Fruit fly (Drosophila melanogaster) whole organism, embryonic: ENCODE measurements around the gene CG17855.

Experiments used
- Adf1 ChIP-seq: fragments of 200-800 bp; sonication (Bioruptor generic); IDR thresholded peaks from 2 replicates; pipeline ENCODE4 v1.3.6; 2022; ENCODE audit warnings: missing biosample characterization, missing genetic modification characterization
- Bgb ChIP-seq: fragments of 200-800 bp; sonication (Bioruptor generic); IDR thresholded peaks from 2 replicates; pipeline ENCODE4 v1.3.6; 2022; ENCODE audit warnings: missing biosample characterization, missing genetic modification characterization; ENCODE audit not compliant: partially characterized antibody
- CG10147 ChIP-seq: fragments of 200-800 bp; sonication (Bioruptor generic); optimal IDR thresholded peaks from 2 replicates; lab custom pipeline; 2019; ENCODE audit warnings: missing biosample characterization, mild to moderate bottlenecking, missing genetic modification characterization, moderate library complexity
- CG10209 ChIP-seq: fragments of 200-800 bp; sonication (Bioruptor generic); optimal IDR thresholded peaks from 3 replicates; lab custom pipeline; 2017; ENCODE audit warnings: missing biosample characterization, mild to moderate bottlenecking, missing genetic modification characterization, missing genetic modification reagents
- CG13123 ChIP-seq: fragments of 200-800 bp; sonication (Bioruptor generic); optimal IDR thresholded peaks from 2 replicates; lab custom pipeline; 2016; ENCODE audit warnings: missing biosample characterization, missing genetic modification characterization
- CG14667 ChIP-seq: fragments of 200-800 bp; sonication (Bioruptor generic); IDR thresholded peaks from 2 replicates; pipeline ENCODE4 v1.3.6; 2022; ENCODE audit warnings: missing biosample characterization, missing genetic modification characterization
- CG14860 ChIP-seq: fragments of 200-800 bp; sonication (Bioruptor generic); IDR thresholded peaks from 3 replicates; pipeline ENCODE4 v1.3.6; 2022; ENCODE audit warnings: missing biosample characterization, missing genetic modification characterization; ENCODE audit not compliant: partially characterized antibody
- CG15011 ChIP-seq: fragments of 200-800 bp; sonication (Bioruptor generic); optimal IDR thresholded peaks from 3 replicates; lab custom pipeline; 2018; ENCODE audit warnings: missing biosample characterization, mild to moderate bottlenecking, missing genetic modification characterization
- CG16779 ChIP-seq: fragments of 200-800 bp; sonication (Bioruptor generic); IDR thresholded peaks from 2 replicates; pipeline ENCODE4 v1.3.6; 2022; ENCODE audit warnings: missing biosample characterization, missing genetic modification characterization
- CG16813 ChIP-seq: fragments of 200-800 bp; sonication (Bioruptor generic); IDR thresholded peaks from 3 replicates; pipeline ENCODE4 v1.3.6; 2022; ENCODE audit warnings: missing biosample characterization, missing genetic modification characterization; ENCODE audit not compliant: partially characterized antibody
- CG17612 ChIP-seq: fragments of 200-800 bp; sonication (Bioruptor generic); IDR thresholded peaks from 2 replicates; pipeline ENCODE4 v1.3.6; 2022; ENCODE audit warnings: missing biosample characterization, missing genetic modification characterization
- CG17829 ChIP-seq: fragments of 200-800 bp; optimal IDR thresholded peaks from 2 replicates; lab custom pipeline; 2019; ENCODE audit warnings: missing biosample characterization, mild to moderate bottlenecking, missing genetic modification characterization, moderate library complexity
- CG2120 ChIP-seq: fragments of 200-800 bp; sonication (Bioruptor generic); optimal IDR thresholded peaks from 3 replicates; lab custom pipeline; 2016; ENCODE audit warnings: missing biosample characterization, missing genetic modification characterization
- CG7963 ChIP-seq: fragments of 200-800 bp; sonication (Bioruptor generic); IDR thresholded peaks from 3 replicates; pipeline ENCODE4 v1.3.6; 2022; ENCODE audit warnings: missing biosample characterization, missing genetic modification characterization; ENCODE audit not compliant: partially characterized antibody
- CG7987 ChIP-seq: fragments of 200-800 bp; sonication (Bioruptor generic); optimal IDR thresholded peaks from 2 replicates; lab custom pipeline; 2018; ENCODE audit warnings: missing biosample characterization, mild to moderate bottlenecking, missing genetic modification characterization, moderate library complexity
- CG8765 ChIP-seq: fragments of 200-800 bp; sonication (Bioruptor generic); IDR thresholded peaks from 2 replicates; pipeline ENCODE4 v1.3.6; 2022; ENCODE audit warnings: missing biosample characterization, missing genetic modification characterization
- CG8944 ChIP-seq: fragments of 200-800 bp; sonication (Bioruptor generic); optimal IDR thresholded peaks from 3 replicates; lab custom pipeline; 2016; ENCODE audit warnings: missing biosample characterization, missing genetic modification characterization
- CoRest ChIP-seq: fragments of 200-800 bp; sonication (Bioruptor generic); optimal IDR thresholded peaks from 3 replicates; lab custom pipeline; 2018; ENCODE audit warnings: missing biosample characterization, mild to moderate bottlenecking, missing genetic modification characterization, moderate library complexity
- CrebB ChIP-seq: fragments of 200-800 bp; sonication (Bioruptor generic); optimal IDR thresholded peaks from 3 replicates; lab custom pipeline; 2018; ENCODE audit warnings: missing biosample characterization, mild to moderate bottlenecking, missing genetic modification characterization
- D ChIP-seq, 2 experiments: fragments of 200-800 bp in 1 of 2; fragments of >200 bp in 1 of 2; sonication (Bioruptor generic) in 1 of 2; optimal IDR thresholded peaks; 2 replicates in 1 of 2; 3 replicates in 1 of 2; lab custom pipeline; 2017; ENCODE audit warnings: mild to moderate bottlenecking in 1 of 2, missing biosample characterization in 1 of 2, missing genetic modification characterization in 1 of 2, missing genetic modification reagents in 1 of 2
- Eip74EF ChIP-seq, 2 experiments: fragments of 200-800 bp in 1 of 2; fragments of >200 bp in 1 of 2; sonication (Bioruptor generic) in 1 of 2; optimal IDR thresholded peaks; 2 replicates each; lab custom pipeline; 2017 to 2019; ENCODE audit warnings: missing biosample characterization in 2 of 2, missing genetic modification characterization in 2 of 2, mild to moderate bottlenecking in 1 of 2, moderate library complexity in 1 of 2
- Fer3 ChIP-seq: fragments of 200-800 bp; sonication (Bioruptor generic); optimal IDR thresholded peaks from 2 replicates; lab custom pipeline; 2018; ENCODE audit warnings: missing biosample characterization, mild to moderate bottlenecking, missing genetic modification characterization, moderate library complexity
- Hand ChIP-seq: fragments of 200-800 bp; sonication (Bioruptor generic); optimal IDR thresholded peaks from 2 replicates; lab custom pipeline; 2017; ENCODE audit warnings: mild to moderate bottlenecking, missing biosample characterization, missing genetic modification reagents, missing genetic modification characterization
- Hr3 ChIP-seq: fragments of 200-800 bp; sonication (Bioruptor generic); optimal IDR thresholded peaks from 3 replicates; lab custom pipeline; 2016; ENCODE audit warnings: missing biosample characterization, missing genetic modification characterization
- Max ChIP-seq: fragments of 200-800 bp; sonication (Bioruptor generic); optimal IDR thresholded peaks from 2 replicates; lab custom pipeline; 2016; ENCODE audit warnings: missing biosample characterization, mild to moderate bottlenecking, missing genetic modification characterization
- Mrtf ChIP-seq: fragments of 200-800 bp; sonication (Bioruptor generic); IDR thresholded peaks from 3 replicates; pipeline ENCODE4 v1.3.6; 2022; ENCODE audit warnings: missing biosample characterization, missing genetic modification characterization
- NK7.1 ChIP-seq: fragments of 200-800 bp; sonication (Bioruptor generic); optimal IDR thresholded peaks from 3 replicates; lab custom pipeline; 2016; ENCODE audit warnings: missing biosample characterization, missing genetic modification characterization
- Nf-YA ChIP-seq: fragments of 200-800 bp; sonication (Bioruptor generic); IDR thresholded peaks from 2 replicates; pipeline ENCODE4 v1.3.6; 2022; ENCODE audit warnings: missing biosample characterization, missing genetic modification characterization
- Ssrp ChIP-seq: fragments of 200-800 bp; sonication (Bioruptor generic); optimal IDR thresholded peaks from 2 replicates; lab custom pipeline; 2018; ENCODE audit warnings: missing biosample characterization, mild to moderate bottlenecking, missing genetic modification characterization, moderate library complexity
- ab ChIP-seq: fragments of 200-800 bp; sonication (Bioruptor generic); optimal IDR thresholded peaks from 2 replicates; lab custom pipeline; 2016; ENCODE audit warnings: missing biosample characterization, missing genetic modification characterization
- ac ChIP-seq: fragments of 200-800 bp; sonication (Bioruptor generic); optimal IDR thresholded peaks from 3 replicates; lab custom pipeline; 2017; ENCODE audit warnings: missing biosample characterization, mild to moderate bottlenecking, missing genetic modification characterization
- ara ChIP-seq: fragments of 200-800 bp; sonication (Bioruptor generic); IDR thresholded peaks from 2 replicates; pipeline ENCODE4 v1.3.6; 2022; ENCODE audit warnings: missing biosample characterization, missing genetic modification characterization
- crol ChIP-seq: fragments of 200-800 bp; sonication (Bioruptor generic); IDR thresholded peaks from 2 replicates; pipeline ENCODE4 v1.3.6; 2022; ENCODE audit warnings: missing biosample characterization, missing genetic modification characterization
- dimm ChIP-seq: fragments of 200-800 bp; sonication (Bioruptor generic); IDR thresholded peaks from 2 replicates; pipeline ENCODE4 v1.3.6; 2022; ENCODE audit warnings: missing biosample characterization, missing genetic modification characterization
- dmrt99B ChIP-seq: fragments of 200-800 bp; sonication (Bioruptor generic); optimal IDR thresholded peaks from 2 replicates; lab custom pipeline; 2018; ENCODE audit warnings: missing biosample characterization, mild to moderate bottlenecking, missing genetic modification characterization, moderate library complexity
- esg ChIP-seq: fragments of 200-800 bp; sonication (Bioruptor generic); conservative IDR thresholded peaks from 2 replicates; pipeline ENCODE4 v1.3.6; 2022; ENCODE audit warnings: missing biosample characterization, missing genetic modification characterization
- fu2 ChIP-seq: fragments of 200-800 bp; sonication (Bioruptor generic); optimal IDR thresholded peaks from 2 replicates; lab custom pipeline; 2016; ENCODE audit warnings: missing biosample characterization, missing genetic modification characterization
- gcm2 ChIP-seq: fragments of 200-800 bp; sonication (Bioruptor generic); optimal IDR thresholded peaks from 2 replicates; lab custom pipeline; 2016; ENCODE audit warnings: missing biosample characterization, missing genetic modification characterization
- gsb-n ChIP-seq: fragments of 200-800 bp; sonication (Bioruptor generic); optimal IDR thresholded peaks from 3 replicates; lab custom pipeline; 2018; ENCODE audit warnings: missing biosample characterization, mild to moderate bottlenecking, missing genetic modification characterization
- luna ChIP-seq: fragments of 200-800 bp; sonication (Bioruptor generic); optimal IDR thresholded peaks from 2 replicates; lab custom pipeline; 2016; ENCODE audit warnings: missing biosample characterization, missing genetic modification characterization
- org-1 ChIP-seq: fragments of 200-800 bp; sonication (Bioruptor generic); optimal IDR thresholded peaks from 2 replicates; lab custom pipeline; 2017; ENCODE audit warnings: missing biosample characterization, missing genetic modification characterization
- otp ChIP-seq: fragments of 200-800 bp; sonication (Bioruptor generic); IDR thresholded peaks from 3 replicates; pipeline ENCODE4, ENCODE4 v1.3.6; 2022; ENCODE audit warnings: missing biosample characterization, missing genetic modification characterization
- phol ChIP-seq: fragments of 200-800 bp; sonication (Bioruptor generic); optimal IDR thresholded peaks from 3 replicates; lab custom pipeline; 2018; ENCODE audit warnings: missing biosample characterization, mild to moderate bottlenecking, missing genetic modification characterization, moderate library complexity
- rib ChIP-seq: fragments of 200-800 bp; sonication (Bioruptor generic); IDR thresholded peaks from 2 replicates; pipeline ENCODE4 v1.3.6; 2022; ENCODE audit warnings: missing biosample characterization, missing genetic modification characterization
- run ChIP-seq: fragments of 200-800 bp; sonication (Bioruptor generic); optimal IDR thresholded peaks from 3 replicates; lab custom pipeline; 2018; ENCODE audit warnings: missing biosample characterization, mild to moderate bottlenecking, missing genetic modification characterization
- stwl ChIP-seq: fragments of 200-800 bp; sonication (Bioruptor generic); optimal IDR thresholded peaks from 3 replicates; lab custom pipeline; 2018; ENCODE audit warnings: missing biosample characterization, mild to moderate bottlenecking, missing genetic modification characterization, moderate library complexity
- tio ChIP-seq: fragments of 200-800 bp; sonication (Bioruptor generic); optimal IDR thresholded peaks from 2 replicates; lab custom pipeline; 2017; ENCODE audit warnings: missing biosample characterization, missing genetic modification characterization, inconsistent platforms
- tx ChIP-seq: fragments of 200-800 bp; sonication (Bioruptor generic); optimal IDR thresholded peaks from 2 replicates; lab custom pipeline; 2016; ENCODE audit warnings: missing biosample characterization, missing genetic modification characterization
- vfl ChIP-seq: fragments of 200-800 bp; sonication (Bioruptor generic); optimal IDR thresholded peaks from 2 replicates; lab custom pipeline; 2016; ENCODE audit warnings: missing biosample characterization, missing genetic modification characterization
- vvl ChIP-seq: fragments of 200-800 bp; sonication (Bioruptor generic); IDR thresholded peaks from 2 replicates; pipeline ENCODE4 v1.3.6; 2022; ENCODE audit warnings: missing biosample characterization, missing genetic modification characterization
- zf30C ChIP-seq: fragments of 200-800 bp; sonication (Bioruptor generic); optimal IDR thresholded peaks from 3 replicates; lab custom pipeline; 2018; ENCODE audit warnings: missing biosample characterization, mild to moderate bottlenecking, missing genetic modification characterization

CG17855 gene

dm6 chr2L:9490788-9491187, 49.5 kb upstream of the CG17855 start (continued):
- peak; percentile 47 for TF ChIP-seq dmrt99B (tag; lab: Kevin White, UChicago)
- peak in 1 of 2 experiments; percentile 30 for TF ChIP-seq Eip74EF (GFP tag; optimal IDR thresholded peaks at IDR 0.05; lab: Kevin White, UChicago)
- TF ChIP-seq CG16779 (GFP tag; lab: Robert Waterston, UW) = peak; percentile 4; the same call in 1 of the 2 replicates
- TF ChIP-seq CG8944 = no peak
- TF ChIP-seq crol = no peak
- peak; percentile 25 for TF ChIP-seq stwl (tag; lab: Kevin White, UChicago)
- TF ChIP-seq vfl (GFP tag; lab: Kevin White, UChicago) = no peak
- TF ChIP-seq NK7.1 = no peak
- peak; percentile 30 for TF ChIP-seq Max (GFP tag; lab: Kevin White, UChicago)
- TF ChIP-seq fu2 (GFP tag; lab: Kevin White, UChicago) = no peak
- peak; percentile 33 for TF ChIP-seq CG10209 (GFP tag; lab: Kevin White, UChicago)
- peak; percentile 67 for TF ChIP-seq CG10147 (GFP tag; lab: Kevin White, UChicago)
- peak; percentile 50 for TF ChIP-seq CG15011
- no peak for TF ChIP-seq ab (GFP tag; lab: Kevin White, UChicago)
- TF ChIP-seq zf30C (GFP tag; lab: Kevin White, UChicago) = no peak
- no peak for TF ChIP-seq CG7963
- TF ChIP-seq CG14860 (GFP tag; lab: Robert Waterston, UW) = no peak
- no peak for TF ChIP-seq org-1 (GFP tag; lab: Kevin White, UChicago)
- no peak for TF ChIP-seq Hand (GFP tag; lab: Kevin White, UChicago)
- TF ChIP-seq Mrtf (GFP tag; lab: Robert Waterston, UW) = no peak
- no peak for TF ChIP-seq D (optimal IDR thresholded peaks at IDR 0.05; lab: Kevin White, UChicago)
- TF ChIP-seq D (GFP tag; optimal IDR thresholded peaks at IDR 0.05; lab: Kevin White, UChicago) = no peak
- peak; percentile 74 for TF ChIP-seq vvl (GFP tag; lab: Robert Waterston, UW)
- TF ChIP-seq phol (tag; lab: Kevin White, UChicago) = peak; percentile 68
- no peak for TF ChIP-seq CoRest (tag; lab: Kevin White, UChicago)
- no peak for TF ChIP-seq tio
- TF ChIP-seq rib (GFP tag; lab: Robert Waterston, UW) = no peak
- TF ChIP-seq gsb-n (tag; lab: Kevin White, UChicago) = no peak
- no peak for TF ChIP-seq CG16813 (GFP tag; lab: Robert Waterston, UW)
- TF ChIP-seq Ssrp (tag; lab: Kevin White, UChicago) = peak; percentile 26
- no peak for TF ChIP-seq CrebB (tag; lab: Kevin White, UChicago)
- no peak for TF ChIP-seq esg (GFP tag; lab: Robert Waterston, UW)
- TF ChIP-seq Hr3 (GFP tag; lab: Kevin White, UChicago) = no peak
- no peak for TF ChIP-seq CG17612
- no peak for TF ChIP-seq Adf1
- TF ChIP-seq otp (GFP tag; lab: Robert Waterston, UW) = peak; percentile 57; the same call in 2 of the 3 replicates
- no peak for TF ChIP-seq CG8765 (GFP tag; lab: Robert Waterston, UW)
- TF ChIP-seq Fer3 (tag; lab: Kevin White, UChicago) = peak; percentile 70
- peak; percentile 12 for TF ChIP-seq run (tag; lab: Kevin White, UChicago)
- TF ChIP-seq CG17829 (tag; lab: Kevin White, UChicago) = peak; percentile 24
- TF ChIP-seq Bgb = peak; percentile 17; the same call in 1 of the 2 replicates
- TF ChIP-seq gcm2 = no peak
- no peak for TF ChIP-seq ara
- no peak for TF ChIP-seq luna (GFP tag; lab: Kevin White, UChicago)
- no peak for TF ChIP-seq CG13123 (GFP tag; lab: Kevin White, UChicago)
- TF ChIP-seq CG2120 (GFP tag; lab: Kevin White, UChicago) = no peak
- TF ChIP-seq CG14667 (GFP tag; lab: Robert Waterston, UW) = no peak
- no peak for TF ChIP-seq tx (GFP tag; lab: Kevin White, UChicago)
- no peak for TF ChIP-seq ac (GFP tag; lab: Kevin White, UChicago)
- TF ChIP-seq CG7987 (GFP tag; lab: Kevin White, UChicago) = peak; percentile 81
- no peak for TF ChIP-seq Nf-YA (GFP tag; lab: Robert Waterston, UW)
- TF ChIP-seq dimm (GFP tag; lab: Robert Waterston, UW) = no peak
